Fruit fly (Drosophila melanogaster): ENCODE data around the gene Set.
A peak's percentile ranks its signal among the peaks of the same experiment; 100 is the strongest.

The Set gene

DNA sequence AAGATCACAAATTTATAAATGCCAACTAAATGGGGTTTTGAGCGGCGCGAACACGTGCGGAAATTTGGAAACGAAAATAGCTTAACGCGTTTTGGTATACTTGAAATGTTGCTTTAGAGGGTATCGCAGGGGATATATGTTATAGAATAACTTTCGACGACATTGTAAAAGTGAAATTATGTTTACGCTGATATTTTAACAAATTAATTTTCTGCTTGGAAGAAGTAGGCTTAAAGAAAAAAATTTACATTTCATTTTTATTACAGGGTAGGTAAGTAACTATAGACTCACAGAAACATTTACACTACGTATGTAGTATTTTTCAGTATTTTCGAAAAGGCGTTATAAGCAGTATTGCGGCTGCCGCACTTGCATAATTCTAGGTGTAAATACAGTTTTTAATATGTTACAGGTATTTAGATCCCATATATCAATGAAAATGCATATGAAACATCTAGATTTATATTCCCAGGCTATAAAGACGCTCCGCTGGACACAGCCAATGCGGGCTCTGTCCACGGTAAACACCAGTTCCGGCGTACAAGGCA is 33.9 kb upstream of the Set start, which contains the start of the genes Art3 and mRpS10 (continued):
- peak; percentile 96 for TF ChIP-seq CG15479 (GFP tag; optimal IDR thresholded peaks at IDR 0.05)
- peak; percentile 100 for TF ChIP-seq CG31441 (GFP tag; IDR thresholded peaks at IDR 0.05)
- peak; percentile 96 for TF ChIP-seq Myb (GFP tag; optimal IDR thresholded peaks at IDR 0.05)
- TF ChIP-seq CG12769 (tag; optimal IDR thresholded peaks at IDR 0.05), result peak; percentile 100
- TF ChIP-seq CG11247 (GFP tag; IDR thresholded peaks at IDR 0.05), result peak; percentile 100
- TF ChIP-seq Ets65A (GFP tag), result peak; percentile 100
- TF ChIP-seq Hr78 (GFP tag; optimal IDR thresholded peaks at IDR 0.05), result peak in 1 of 2 experiments; percentile 98
- peak; percentile 100 for TF ChIP-seq CG4854 (GFP tag; optimal IDR thresholded peaks at IDR 0.05)
- peak; percentile 99 for TF ChIP-seq kni (GFP tag; optimal IDR thresholded peaks at IDR 0.05)
- TF ChIP-seq Side (GFP tag; optimal IDR thresholded peaks at IDR 0.05), result peak; percentile 100
- TF ChIP-seq CG10147 (GFP tag; optimal IDR thresholded peaks at IDR 0.05), result peak; percentile 100
- peak; percentile 99 for TF ChIP-seq luna (GFP tag; optimal IDR thresholded peaks at IDR 0.05)
- peak; percentile 91 for TF ChIP-seq Sry-δ (GFP tag; optimal IDR thresholded peaks at IDR 0.05)
- peak; percentile 100 for TF ChIP-seq CG2120 (GFP tag; optimal IDR thresholded peaks at IDR 0.05)
- peak; percentile 99 for TF ChIP-seq p53 (GFP tag; optimal IDR thresholded peaks at IDR 0.05)
- peak; percentile 100 for TF ChIP-seq CG1792 (GFP tag; optimal IDR thresholded peaks at IDR 0.05)
- peak; percentile 99 for TF ChIP-seq CG7745 (tag; optimal IDR thresholded peaks at IDR 0.05)
- peak; percentile 100 for TF ChIP-seq CG12219 (GFP tag; optimal IDR thresholded peaks at IDR 0.05)
- TF ChIP-seq CG7556 (GFP tag; optimal IDR thresholded peaks at IDR 0.05), result peak; percentile 100
- peak; percentile 100 for TF ChIP-seq otp (GFP tag; IDR thresholded peaks at IDR 0.05)
- TF ChIP-seq CG13296 (GFP tag; optimal IDR thresholded peaks at IDR 0.05), result peak; percentile 100
- peak; percentile 100 for TF ChIP-seq Sox102F (GFP tag; optimal IDR thresholded peaks at IDR 0.05)
- peak; percentile 92 for TF ChIP-seq CG10321 (GFP tag; IDR thresholded peaks at IDR 0.05)
- peak; percentile 100 for TF ChIP-seq MTF-1 (GFP tag; optimal IDR thresholded peaks at IDR 0.05; ENCODE audit: borderline replicate concordance)
- TF ChIP-seq row (GFP tag; IDR thresholded peaks at IDR 0.05), result peak; percentile 100
- peak; percentile 88; the same call in 2 of the 3 replicates for TF ChIP-seq Optix (GFP tag; IDR thresholded peaks at IDR 0.05)
- peak; percentile 100 for TF ChIP-seq CG12299 (tag; optimal IDR thresholded peaks at IDR 0.05)
- peak; percentile 99 for TF ChIP-seq Gsc (GFP tag; IDR thresholded peaks at IDR 0.05)
- no peak for TF ChIP-seq vnd (GFP tag; IDR thresholded peaks at IDR 0.05; ENCODE audit: partially characterized antibody)
- peak; percentile 99 for TF ChIP-seq btn (GFP tag; optimal IDR thresholded peaks at IDR 0.05)
- TF ChIP-seq Dek (tag; optimal IDR thresholded peaks at IDR 0.05), result peak; percentile 100
- peak; percentile 100 for TF ChIP-seq Mes4 (GFP tag; optimal IDR thresholded peaks at IDR 0.05)
- peak; percentile 100 for TF ChIP-seq Hsf (GFP tag; optimal IDR thresholded peaks at IDR 0.05)
- peak; percentile 29; the same call in 1 of the 3 replicates for TF ChIP-seq Opbp (GFP tag; IDR thresholded peaks at IDR 0.05; ENCODE audit: partially characterized antibody)
- TF ChIP-seq disco-r (GFP tag; optimal IDR thresholded peaks at IDR 0.05), result peak; percentile 100
- no peak for TF ChIP-seq D (optimal IDR thresholded peaks at IDR 0.05)
- peak; percentile 100 for TF ChIP-seq D (GFP tag; optimal IDR thresholded peaks at IDR 0.05)
- TF ChIP-seq B-H2 (GFP tag; optimal IDR thresholded peaks at IDR 0.05), result peak; percentile 100
- TF ChIP-seq CG6813 (GFP tag; optimal IDR thresholded peaks at IDR 0.05), result peak; percentile 100
- TF ChIP-seq CG3726 (GFP tag; IDR thresholded peaks at IDR 0.05), result peak; percentile 100
- TF ChIP-seq unpg (GFP tag; optimal IDR thresholded peaks at IDR 0.05), result peak; percentile 100
- TF ChIP-seq Atf6 (GFP tag; IDR thresholded peaks at IDR 0.05), result peak; percentile 100
- TF ChIP-seq CG4617 (GFP tag; optimal IDR thresholded peaks at IDR 0.05; ENCODE audit: borderline replicate concordance), result peak; percentile 100
- TF ChIP-seq MBD-R2 (GFP tag; IDR thresholded peaks at IDR 0.05), result peak; percentile 100
- peak; percentile 99 for TF ChIP-seq CG4820 (GFP tag; optimal IDR thresholded peaks at IDR 0.05)
- peak; percentile 100 for TF ChIP-seq CG4730 (GFP tag; IDR thresholded peaks at IDR 0.05)
- peak; percentile 100 for TF ChIP-seq gt (GFP tag; IDR thresholded peaks at IDR 0.05)
- peak; percentile 99 for TF ChIP-seq odd (GFP tag; optimal IDR thresholded peaks at IDR 0.05)
- TF ChIP-seq Mad (GFP tag; optimal IDR thresholded peaks at IDR 0.05), result peak; percentile 100
- TF ChIP-seq klu (GFP tag; IDR thresholded peaks at IDR 0.05), result peak; percentile 100

All from whole organism, embryonic.